Worm (Caenorhabditis elegans): ENCODE results near the gene bre-1.

bre-1 gene

DNA sequence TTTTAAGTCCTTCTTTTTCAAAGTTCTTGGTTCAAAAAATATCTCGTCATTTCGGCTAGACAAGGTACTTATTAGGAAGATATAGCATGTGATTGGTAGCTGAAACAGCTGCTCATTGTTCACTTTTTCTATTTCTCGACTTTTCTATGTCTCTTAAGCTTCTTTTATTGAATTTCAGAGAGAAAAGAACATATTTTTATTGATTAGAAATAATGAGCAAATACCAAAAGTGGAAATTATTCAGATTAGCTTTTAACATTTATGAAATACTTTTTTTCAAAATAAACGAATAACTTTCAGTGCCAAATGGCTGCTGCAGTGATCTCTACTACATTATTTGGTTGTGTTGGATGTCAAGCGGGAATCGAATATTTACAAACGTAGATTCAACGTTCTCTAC, 2.5 kb upstream of the bre-1 start, which contains the start of gene nstp-1:
TSS of gene nstp-1 (plus strand) at position 301 of the 400 bp plus-strand sequence.
- no peak for TF ChIP-seq unc-62 (GFP tag; optimal IDR thresholded peaks at IDR 0.05)

ce11 chrIV:8992786-8993185, 5.7 kb downstream of the bre-1 start, which contains the start of gene mltn-12:
Gene mltn-12 (plus strand): TSS chrIV:8993086.
- no peak for TF ChIP-seq unc-62 (GFP tag; optimal IDR thresholded peaks at IDR 0.05)

DNA sequence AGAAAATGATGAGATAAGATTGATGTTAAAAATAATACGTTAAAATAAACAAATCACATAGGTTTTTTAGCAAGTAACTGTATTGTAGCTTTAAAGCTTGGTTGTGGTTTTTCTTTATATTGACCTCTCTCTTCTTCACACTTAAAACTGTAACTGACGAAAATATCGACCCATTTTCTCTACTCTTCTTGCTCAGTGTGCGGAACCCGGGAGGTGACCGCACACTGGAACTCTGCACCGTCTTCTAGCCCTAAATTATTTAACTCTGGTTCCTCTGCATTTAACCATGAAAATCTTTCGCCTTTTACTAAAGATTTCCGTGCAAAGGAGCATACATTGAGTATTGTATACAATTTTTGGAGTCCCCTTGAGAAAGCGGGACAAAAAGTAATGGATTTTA, 7.4 kb downstream of the bre-1 start:
- no peak for TF ChIP-seq unc-62 (GFP tag; optimal IDR thresholded peaks at IDR 0.05)

DNA sequence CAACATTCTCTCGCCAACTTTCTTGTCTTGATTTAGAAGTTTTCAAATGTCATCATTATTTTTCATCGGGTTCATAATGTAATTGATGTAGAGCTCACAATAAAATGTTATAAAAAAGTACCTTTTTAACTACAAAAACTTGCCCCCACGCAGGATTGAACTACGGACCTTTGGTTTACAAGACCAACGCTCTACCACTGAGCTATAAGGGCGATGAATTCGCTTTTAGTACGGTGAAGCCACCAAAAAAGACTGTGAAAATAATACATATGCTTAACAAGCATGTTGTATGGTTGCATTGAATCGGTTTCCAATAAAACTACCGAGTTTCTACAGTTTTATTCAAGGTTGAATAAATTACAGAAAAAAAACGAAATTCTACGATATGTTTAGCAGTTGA, 13.6 kb downstream of the bre-1 start:
- TF ChIP-seq unc-62 (GFP tag; optimal IDR thresholded peaks at IDR 0.05), result no peak

ce11 chrIV:9001184-9001583, 14.1 kb downstream of the bre-1 start:
- no peak for TF ChIP-seq unc-62 (GFP tag; optimal IDR thresholded peaks at IDR 0.05)

ce11 chrIV:9002636-9003035, 15.6 kb downstream of the bre-1 start, which contains the start of gene C53D6.8:
Gene C53D6.8 (minus strand): TSS chrIV:9002736.
- TF ChIP-seq unc-62 (GFP tag; optimal IDR thresholded peaks at IDR 0.05), result no peak

ce11 chrIV:9005310-9005709, 18.2 kb downstream of the bre-1 start, which contains the start of gene unc-129:
Gene unc-129 (minus strand): TSS chrIV:9005410.
- TF ChIP-seq unc-62 (GFP tag; optimal IDR thresholded peaks at IDR 0.05), result no peak

- no peak for TF ChIP-seq unc-62 (GFP tag; optimal IDR thresholded peaks at IDR 0.05)
These were observed 20.9 kb downstream of the bre-1 start for ce11 chrIV:9007947-9008346.

ce11 chrIV:9010257-9010656, 23.2 kb downstream of the bre-1 start, which contains the start of gene C53D6.11:
Gene C53D6.11 (plus strand): TSS chrIV:9010584.
- TF ChIP-seq unc-62 (GFP tag; optimal IDR thresholded peaks at IDR 0.05), result no peak

ce11 chrIV:9016477-9016876, 29.4 kb downstream of the bre-1 start, which contains the start of gene acc-2:
Gene acc-2 (plus strand): TSS chrIV:9016777.
- TF ChIP-seq unc-62 (GFP tag; optimal IDR thresholded peaks at IDR 0.05), result no peak

DNA sequence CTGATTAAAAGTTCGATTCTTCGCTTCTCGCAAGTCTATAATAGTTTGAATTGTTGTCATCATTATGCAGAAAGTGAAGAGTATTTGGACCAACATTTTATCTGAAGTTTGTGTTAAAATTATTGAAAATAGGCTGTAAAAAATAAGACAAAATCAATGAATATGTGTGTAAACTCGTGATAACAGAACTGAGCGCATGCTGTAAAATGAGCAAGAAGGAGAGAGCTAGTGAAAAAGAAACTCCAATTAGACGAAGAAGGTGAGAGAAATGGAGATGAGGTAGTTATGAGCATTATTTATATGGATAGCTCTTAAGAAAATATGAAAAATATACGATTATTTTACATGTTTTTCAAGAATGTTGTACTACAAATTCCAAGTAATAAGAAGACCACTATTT, 33.8 kb downstream of the bre-1 start, which contains the start of gene C53D6.4:
TSS of gene C53D6.4 (minus strand) at position 101 of the 400 bp plus-strand sequence.
- no peak for TF ChIP-seq unc-62 (GFP tag; optimal IDR thresholded peaks at IDR 0.05)

DNA sequence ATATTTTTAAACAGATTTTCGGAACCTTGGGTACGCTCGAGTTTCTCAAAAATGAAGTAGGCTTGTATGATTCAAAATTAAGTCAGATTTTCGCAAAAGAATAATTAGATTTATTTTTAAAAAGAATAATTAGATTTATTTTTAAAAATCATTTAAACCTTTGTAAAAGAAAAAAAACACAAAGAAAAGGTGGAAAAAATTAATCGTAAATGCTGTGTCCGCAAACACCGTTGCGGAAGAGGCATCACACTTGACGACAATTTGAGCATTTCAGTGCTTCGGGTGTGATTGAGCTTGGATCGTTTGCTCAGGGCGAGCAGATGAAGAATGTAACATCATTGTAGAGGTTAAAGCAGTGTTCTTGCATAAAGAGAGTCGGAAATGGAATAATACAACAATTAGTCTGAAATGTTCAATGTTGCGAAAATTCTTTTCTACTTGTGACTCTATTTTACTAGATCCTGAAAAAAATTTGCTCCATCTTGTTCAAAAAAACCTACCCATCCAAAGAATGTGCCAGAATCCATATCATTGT, 34.2 kb downstream of the bre-1 start:
- no peak for TF ChIP-seq unc-62 (GFP tag; optimal IDR thresholded peaks at IDR 0.05)

DNA sequence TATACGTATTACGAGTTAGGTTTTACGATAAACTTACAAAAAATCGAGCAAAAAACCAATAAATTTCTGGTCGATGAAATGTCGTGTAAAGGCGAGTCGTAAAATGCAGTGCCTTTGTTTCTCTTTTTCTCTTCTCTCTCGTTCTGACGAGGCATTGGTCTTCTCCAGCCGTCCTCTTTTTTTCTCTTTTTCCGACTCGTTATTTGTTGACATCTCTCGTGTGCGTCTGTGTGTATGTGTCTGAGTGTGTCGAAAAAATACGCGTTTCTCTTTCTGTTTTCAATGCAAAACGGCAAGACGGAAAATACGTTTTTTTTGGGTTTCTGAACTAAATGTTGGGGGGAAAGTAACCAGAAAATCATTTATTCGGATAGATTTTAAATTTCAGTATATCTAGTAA, 45.5 kb downstream of the bre-1 start, which contains the start of gene C53D6.6:
TSS of gene C53D6.6 (minus strand) at position 118 of the 400 bp plus-strand sequence.
- TF ChIP-seq unc-62 (GFP tag; optimal IDR thresholded peaks at IDR 0.05), result no peak

- no peak for TF ChIP-seq unc-62 (GFP tag; optimal IDR thresholded peaks at IDR 0.05)
These were observed 47.3 kb downstream of the bre-1 start, which contains the start of gene C53D6.10 for ce11 chrIV:9034340-9034739. Gene C53D6.10 (minus strand): TSS chrIV:9034440.

DNA sequence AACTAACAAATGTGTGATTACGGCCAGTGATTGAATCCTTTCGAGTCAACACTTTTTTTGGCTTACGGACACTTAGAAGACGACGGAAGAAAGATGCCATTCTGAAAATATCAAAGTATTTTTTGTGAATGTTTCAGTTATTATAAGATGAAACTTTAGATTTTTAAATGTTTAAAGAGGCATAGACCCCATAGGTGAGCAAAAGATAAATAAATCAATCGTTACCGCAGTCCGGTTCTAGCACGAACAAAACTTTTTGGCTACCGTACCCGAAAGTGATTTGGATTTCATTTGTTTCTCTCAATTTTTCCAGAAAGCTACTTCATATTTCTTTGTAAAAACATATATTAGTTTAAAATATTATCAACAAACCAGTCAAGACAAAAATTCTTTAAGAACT, 50.0 kb downstream of the bre-1 start, which contains the start of gene C53D6.7:
TSS of gene C53D6.7 (minus strand) at position 101 of the 400 bp plus-strand sequence.
- no peak for TF ChIP-seq unc-62 (GFP tag; optimal IDR thresholded peaks at IDR 0.05)
